Fruit fly (Drosophila melanogaster) whole organism, embryonic: ENCODE data around the gene ATPsynbeta.

Experiments used
- Awh ChIP-seq: fragments of 200-800 bp; sonication (Bioruptor generic); IDR thresholded peaks from 2 replicates; pipeline ENCODE4, ENCODE4 v1.3.6; 2022; ENCODE audit warnings: missing biosample characterization, missing genetic modification characterization
- Bgb ChIP-seq: fragments of 200-800 bp; sonication (Bioruptor generic); IDR thresholded peaks from 2 replicates; pipeline ENCODE4 v1.3.6; 2022; ENCODE audit warnings: missing biosample characterization, missing genetic modification characterization; ENCODE audit not compliant: partially characterized antibody
- Blimp-1 ChIP-seq: fragments of 200-800 bp; sonication (Bioruptor generic); optimal IDR thresholded peaks from 3 replicates; lab custom pipeline; 2018; ENCODE audit warnings: missing biosample characterization, missing genetic modification characterization, mild to moderate bottlenecking, moderate library complexity, missing genetic modification reagents
- CG10209 ChIP-seq: fragments of 200-800 bp; sonication (Bioruptor generic); optimal IDR thresholded peaks from 3 replicates; lab custom pipeline; 2017; ENCODE audit warnings: missing biosample characterization, mild to moderate bottlenecking, missing genetic modification characterization, missing genetic modification reagents
- CG10267 ChIP-seq: fragments of 200-800 bp; sonication (Bioruptor generic); optimal IDR thresholded peaks from 2 replicates; lab custom pipeline; 2018; ENCODE audit warnings: missing biosample characterization, mild to moderate bottlenecking, missing genetic modification characterization, moderate library complexity
- CG10462 ChIP-seq: fragments of 200-800 bp; sonication (Bioruptor generic); optimal IDR thresholded peaks from 2 replicates; lab custom pipeline; 2016; ENCODE audit warnings: missing biosample characterization, missing genetic modification characterization
- CG11398 ChIP-seq: fragments of 200-800 bp; sonication (Bioruptor generic); optimal IDR thresholded peaks from 2 replicates; lab custom pipeline; 2016; ENCODE audit warnings: missing biosample characterization, missing genetic modification characterization
- CG12236 ChIP-seq: fragments of 200-800 bp; sonication (Bioruptor generic); optimal IDR thresholded peaks from 2 replicates; lab custom pipeline; 2016; ENCODE audit warnings: missing biosample characterization, missing genetic modification characterization
- CG13624 ChIP-seq: fragments of 200-800 bp; sonication (Bioruptor generic); optimal IDR thresholded peaks from 2 replicates; lab custom pipeline; 2016; ENCODE audit warnings: missing biosample characterization, missing genetic modification characterization
- CG15514 ChIP-seq: fragments of 200-800 bp; sonication (Bioruptor generic); optimal IDR thresholded peaks from 3 replicates; lab custom pipeline; 2017; ENCODE audit warnings: missing biosample characterization, missing genetic modification characterization, mild to moderate bottlenecking, moderate library complexity, missing genetic modification reagents
- CG1602 ChIP-seq: fragments of 200-800 bp; sonication (Bioruptor generic); optimal IDR thresholded peaks from 3 replicates; lab custom pipeline; 2016; ENCODE audit warnings: missing biosample characterization, missing genetic modification characterization
- CG17328 ChIP-seq: fragments of 200-800 bp; sonication (Bioruptor generic); IDR thresholded peaks from 2 replicates; pipeline ENCODE4 v1.3.6; 2022; ENCODE audit warnings: missing biosample characterization, missing genetic modification characterization
- CG17912 ChIP-seq: fragments of 200-800 bp; sonication (Bioruptor generic); optimal IDR thresholded peaks from 2 replicates; lab custom pipeline; 2018; ENCODE audit warnings: missing biosample characterization, mild to moderate bottlenecking, missing genetic modification characterization
- CG2712 ChIP-seq: fragments of 200-800 bp; optimal IDR thresholded peaks from 3 replicates; lab custom pipeline; 2019; ENCODE audit warnings: missing biosample characterization, mild to moderate bottlenecking, missing genetic modification characterization, moderate library complexity
- CG2875 ChIP-seq: fragments of 200-800 bp; sonication (Bioruptor generic); optimal IDR thresholded peaks from 2 replicates; lab custom pipeline; 2017; ENCODE audit warnings: missing biosample characterization, mild to moderate bottlenecking, missing genetic modification characterization, missing genetic modification reagents
- CG31388 ChIP-seq: fragments of 200-800 bp; sonication (Bioruptor generic); optimal IDR thresholded peaks from 2 replicates; lab custom pipeline; 2016; ENCODE audit warnings: missing biosample characterization, missing genetic modification characterization
- CG33213 ChIP-seq: fragments of 200-800 bp; sonication (Bioruptor generic); optimal IDR thresholded peaks from 3 replicates; lab custom pipeline; 2016; ENCODE audit warnings: missing biosample characterization, missing genetic modification characterization
- CG34376 ChIP-seq: fragments of 200-800 bp; sonication (Bioruptor generic); optimal IDR thresholded peaks from 2 replicates; lab custom pipeline; 2018; ENCODE audit warnings: missing biosample characterization, mild to moderate bottlenecking, missing genetic modification characterization
- CG4328 ChIP-seq: fragments of 200-800 bp; sonication (Bioruptor generic); optimal IDR thresholded peaks from 3 replicates; lab custom pipeline; 2017; ENCODE audit warnings: missing biosample characterization, missing genetic modification reagents, missing genetic modification characterization
- CG7357 ChIP-seq: fragments of 200-800 bp; sonication (Bioruptor generic); IDR thresholded peaks from 3 replicates; pipeline ENCODE4 v1.3.6; 2022; ENCODE audit warnings: missing biosample characterization, missing genetic modification characterization
- CG7786 ChIP-seq: fragments of 200-800 bp; sonication (Bioruptor generic); optimal IDR thresholded peaks from 2 replicates; lab custom pipeline; 2016; ENCODE audit warnings: missing biosample characterization, missing genetic modification characterization
- CG8089 ChIP-seq: fragments of 200-800 bp; sonication (Bioruptor generic); optimal IDR thresholded peaks from 3 replicates; lab custom pipeline; 2016; ENCODE audit warnings: missing biosample characterization, missing genetic modification characterization
- CG8290 ChIP-seq, 3 experiments: fragments of 200-800 bp; sonication (Bioruptor generic); optimal IDR thresholded peaks; 2 replicates each; lab custom pipeline; 2016 to 2019; ENCODE audit warnings: missing biosample characterization in 3 of 3, missing genetic modification characterization in 3 of 3, mild to moderate bottlenecking in 2 of 3, moderate library complexity in 1 of 3
- CG8765 ChIP-seq: fragments of 200-800 bp; sonication (Bioruptor generic); IDR thresholded peaks from 2 replicates; pipeline ENCODE4 v1.3.6; 2022; ENCODE audit warnings: missing biosample characterization, missing genetic modification characterization
- CG9817 ChIP-seq: fragments of 200-800 bp; sonication (Bioruptor generic); optimal IDR thresholded peaks from 2 replicates; lab custom pipeline; 2018; ENCODE audit warnings: missing biosample characterization, mild to moderate bottlenecking, missing genetic modification characterization, moderate library complexity
- Dll ChIP-seq: fragments of 200-800 bp; sonication (Bioruptor generic); IDR thresholded peaks from 4 replicates; pipeline ENCODE4 v1.3.6; 2022; ENCODE audit warnings: missing biosample characterization, missing genetic modification characterization; ENCODE audit not compliant: partially characterized antibody
- Ets65A ChIP-seq: fragments of 200-800 bp; sonication (Bioruptor generic); peaks from one replicate; lab custom pipeline; 2016; ENCODE audit warnings: missing biosample characterization, missing genetic modification characterization
- GATAe ChIP-seq: fragments of 200-800 bp; sonication (Bioruptor generic); conservative IDR thresholded peaks from 2 replicates; pipeline ENCODE4 v1.3.6; 2022; ENCODE audit warnings: missing biosample characterization, missing genetic modification characterization
- Hey ChIP-seq: fragments of 200-800 bp; sonication (Bioruptor generic); optimal IDR thresholded peaks from 3 replicates; lab custom pipeline; 2018; ENCODE audit warnings: missing biosample characterization, mild to moderate bottlenecking, missing genetic modification characterization
- Hmx ChIP-seq: fragments of 200-800 bp; sonication (Bioruptor generic); optimal IDR thresholded peaks from 2 replicates; lab custom pipeline; 2016; ENCODE audit warnings: missing biosample characterization, missing genetic modification characterization
- Hr3 ChIP-seq: fragments of 200-800 bp; sonication (Bioruptor generic); optimal IDR thresholded peaks from 3 replicates; lab custom pipeline; 2016; ENCODE audit warnings: missing biosample characterization, missing genetic modification characterization
- Med ChIP-seq: fragments of 200-800 bp; sonication (Bioruptor generic); peaks from one replicate; lab custom pipeline; 2016; ENCODE audit warnings: missing biosample characterization, missing genetic modification characterization, mild to moderate bottlenecking, inconsistent platforms, moderate library complexity
- Oli ChIP-seq: fragments of 200-800 bp; sonication (Bioruptor generic); optimal IDR thresholded peaks from 2 replicates; lab custom pipeline; 2018; ENCODE audit warnings: missing biosample characterization, mild to moderate bottlenecking, missing genetic modification characterization, moderate library complexity
- PHDP ChIP-seq: fragments of 200-800 bp; sonication (Bioruptor generic); optimal IDR thresholded peaks from 3 replicates; lab custom pipeline; 2018; ENCODE audit warnings: missing biosample characterization, mild to moderate bottlenecking, missing genetic modification characterization, moderate library complexity
- bigmax ChIP-seq: fragments of 200-800 bp; sonication (Bioruptor generic); optimal IDR thresholded peaks from 2 replicates; lab custom pipeline; 2018; ENCODE audit warnings: missing biosample characterization, mild to moderate bottlenecking, missing genetic modification characterization
- bowl ChIP-seq: fragments of 200-800 bp; sonication (Bioruptor generic); IDR thresholded peaks from 2 replicates; pipeline ENCODE4 v1.3.6; 2022; ENCODE audit warnings: missing biosample characterization, missing genetic modification characterization
- bsh ChIP-seq, 2 experiments: fragments of 200-800 bp; sonication (Bioruptor generic); optimal IDR thresholded peaks; 2 replicates each; lab custom pipeline; 2017 to 2018; ENCODE audit warnings: mild to moderate bottlenecking in 2 of 2, missing biosample characterization in 2 of 2, missing genetic modification characterization in 2 of 2, moderate library complexity in 1 of 2
- emc ChIP-seq: fragments of 200-800 bp; sonication (Bioruptor generic); optimal IDR thresholded peaks from 2 replicates; lab custom pipeline; 2016; ENCODE audit warnings: missing biosample characterization, missing genetic modification characterization
- kah ChIP-seq: fragments of 200-800 bp; sonication (Bioruptor generic); optimal IDR thresholded peaks from 2 replicates; lab custom pipeline; 2018; ENCODE audit warnings: missing biosample characterization, mild to moderate bottlenecking, missing genetic modification characterization
- maf-S ChIP-seq: fragments of 200-800 bp; sonication (Bioruptor generic); optimal IDR thresholded peaks from 2 replicates; lab custom pipeline; 2016; ENCODE audit warnings: missing biosample characterization, missing genetic modification characterization
- odd ChIP-seq: fragments of 200-800 bp; sonication (Bioruptor generic); optimal IDR thresholded peaks from 2 replicates; lab custom pipeline; 2017; ENCODE audit warnings: missing biosample characterization, mild to moderate bottlenecking, missing genetic modification characterization
- ro ChIP-seq: fragments of 200-800 bp; sonication (Bioruptor generic); IDR thresholded peaks from 2 replicates; pipeline ENCODE4 v1.3.6; 2022; ENCODE audit warnings: missing biosample characterization, missing genetic modification characterization
- scrt ChIP-seq: fragments of 200-800 bp; sonication (Bioruptor generic); optimal IDR thresholded peaks from 2 replicates; lab custom pipeline; 2018; ENCODE audit warnings: missing biosample characterization, mild to moderate bottlenecking, missing genetic modification characterization, moderate library complexity
- sd ChIP-seq: fragments of 200-800 bp; sonication (Bioruptor generic); optimal IDR thresholded peaks from 3 replicates; lab custom pipeline; 2018; ENCODE audit warnings: missing biosample characterization, mild to moderate bottlenecking, missing genetic modification characterization, moderate library complexity
- sens ChIP-seq: fragments of 200-800 bp; sonication (Bioruptor generic); peaks from one replicate; lab custom pipeline; 2016; ENCODE audit warnings: missing biosample characterization, missing genetic modification characterization
- sqz ChIP-seq: fragments of 200-800 bp; sonication (Bioruptor generic); optimal IDR thresholded peaks from 3 replicates; lab custom pipeline; 2018; ENCODE audit warnings: missing biosample characterization, mild to moderate bottlenecking, missing genetic modification characterization
- trem ChIP-seq: fragments of 200-800 bp; optimal IDR thresholded peaks from 3 replicates; lab custom pipeline; 2019; ENCODE audit warnings: missing biosample characterization, mild to moderate bottlenecking, missing genetic modification characterization, moderate library complexity
- tup ChIP-seq: fragments of 200-800 bp; sonication (Bioruptor generic); optimal IDR thresholded peaks from 2 replicates; lab custom pipeline; 2016; ENCODE audit warnings: missing biosample characterization, mild to moderate bottlenecking, missing genetic modification characterization, moderate library complexity
- twi ChIP-seq: fragments of 200-800 bp; optimal IDR thresholded peaks from 2 replicates; lab custom pipeline; 2019; ENCODE audit warnings: missing biosample characterization, mild to moderate bottlenecking, missing genetic modification characterization, moderate library complexity
- wor ChIP-seq: fragments of 200-800 bp; sonication (Bioruptor generic); IDR thresholded peaks from 2 replicates; pipeline ENCODE4 v1.3.6; 2022; ENCODE audit warnings: missing biosample characterization, missing genetic modification characterization

Gene ATPsynbeta

dm6 chr4:1053653-1054163, 22.4 kb downstream of the ATPsynbeta start, which contains the start of gene CaMKII (continued):
- TF ChIP-seq kah (GFP tag; lab: Kevin White, UChicago), result no peak
- no peak for TF ChIP-seq maf-S (GFP tag; lab: Kevin White, UChicago)
- TF ChIP-seq CG10462, result no peak
- peak; percentile 22 for TF ChIP-seq CG34376 (GFP tag; lab: Kevin White, UChicago)
- TF ChIP-seq emc (GFP tag; lab: Kevin White, UChicago), result no peak
- no peak for TF ChIP-seq Hey (tag; lab: Kevin White, UChicago)
- TF ChIP-seq Bgb (GFP tag; lab: Robert Waterston, UW), result no peak
- peak; percentile 88 for TF ChIP-seq CG10267 (tag; lab: Kevin White, UChicago)
- TF ChIP-seq CG2875 (GFP tag; lab: Kevin White, UChicago), result peak; percentile 12
- peak; percentile 17 for TF ChIP-seq trem
- no peak for TF ChIP-seq Oli (tag; lab: Kevin White, UChicago)
- no peak for TF ChIP-seq CG7786 (GFP tag; lab: Kevin White, UChicago)
- TF ChIP-seq Ets65A, result no peak
- no peak for TF ChIP-seq CG7357
- no peak; the same call in 1 of the 2 replicates for TF ChIP-seq CG17328 (GFP tag; lab: Robert Waterston, UW)
- TF ChIP-seq Awh (GFP tag; lab: Robert Waterston, UW), result no peak
- TF ChIP-seq bowl (GFP tag; lab: Robert Waterston, UW), result no peak
- no peak for TF ChIP-seq CG10209
- TF ChIP-seq bigmax (GFP tag; lab: Kevin White, UChicago), result no peak
- TF ChIP-seq tup, result peak; percentile 14
- TF ChIP-seq Blimp-1 (GFP tag; lab: Kevin White, UChicago), result no peak
- TF ChIP-seq CG9817 (tag; lab: Kevin White, UChicago), result no peak
- no peak for TF ChIP-seq sd (tag; lab: Kevin White, UChicago)
- TF ChIP-seq ro (GFP tag; lab: Robert Waterston, UW), result no peak
- TF ChIP-seq CG12236 (GFP tag; lab: Kevin White, UChicago), result no peak
- no peak for TF ChIP-seq Hmx (GFP tag; lab: Kevin White, UChicago)
- no peak for TF ChIP-seq CG1602 (GFP tag; lab: Kevin White, UChicago)
- TF ChIP-seq odd (GFP tag; lab: Kevin White, UChicago), result peak; percentile 17
- TF ChIP-seq CG33213 (GFP tag; lab: Kevin White, UChicago), result peak; percentile 45
- TF ChIP-seq CG17912, result no peak
- TF ChIP-seq CG2712 (tag; lab: Kevin White, UChicago), result peak; percentile 67
- peak; percentile 2 for TF ChIP-seq CG13624 (GFP tag; lab: Kevin White, UChicago)
- TF ChIP-seq Med (GFP tag; lab: Kevin White, UChicago), result peak; percentile 67
- no peak for TF ChIP-seq CG4328 (GFP tag; lab: Kevin White, UChicago)
- peak; percentile 55 for TF ChIP-seq CG8290 (GFP tag; optimal IDR thresholded peaks at IDR 0.05; lab: Kevin White, UChicago)
- TF ChIP-seq CG8290 (tag; optimal IDR thresholded peaks at IDR 0.05; lab: Kevin White, UChicago), result no peak
- no peak for TF ChIP-seq wor (GFP tag; lab: Robert Waterston, UW)
- no peak for TF ChIP-seq CG15514 (GFP tag; lab: Kevin White, UChicago)
- peak; percentile 85 for TF ChIP-seq sens (GFP tag; lab: Kevin White, UChicago)
- no peak for TF ChIP-seq CG11398 (GFP tag; lab: Kevin White, UChicago)
- TF ChIP-seq PHDP, result peak; percentile 34
- peak; percentile 39 for TF ChIP-seq Hr3 (GFP tag; lab: Kevin White, UChicago)
- TF ChIP-seq bsh (GFP tag; optimal IDR thresholded peaks at IDR 0.05; lab: Kevin White, UChicago), result peak in 1 of 2 experiments; percentile 50
- no peak for TF ChIP-seq CG8089
- TF ChIP-seq CG31388 (GFP tag; lab: Kevin White, UChicago), result no peak
- no peak for TF ChIP-seq Dll (GFP tag; lab: Robert Waterston, UW)
- TF ChIP-seq sqz, result no peak
- TF ChIP-seq CG8765 (GFP tag; lab: Robert Waterston, UW), result no peak
- no peak for TF ChIP-seq GATAe (GFP tag; lab: Robert Waterston, UW)
- peak; percentile 3 for TF ChIP-seq twi (tag; lab: Kevin White, UChicago)
- peak; percentile 27 for TF ChIP-seq scrt
